Worm (Caenorhabditis elegans) whole organism, early embryonic: ENCODE data around the gene vab-9.

ENCODE experiments used
- ama-1 ChIP-seq: fragments of 150-350 bp; optimal IDR thresholded peaks from 2 replicates; lab custom pipeline; 2014
- ets-7 ChIP-seq: sonication (generic microtip); optimal IDR thresholded peaks from 2 replicates; lab custom pipeline; 2016; ENCODE audit warnings: missing genotype, missing genetic modification characterization, missing compliant biosample characterization
- flt-1 ChIP-seq: fragments of 200-800 bp; sonication (Bioruptor generic); IDR thresholded peaks from 2 replicates; pipeline ENCODE4 v1.3.6; 2022; ENCODE audit warnings: missing genetic modification characterization, missing compliant biosample characterization
- hmbx-1 ChIP-seq: sonication (generic microtip); optimal IDR thresholded peaks from 2 replicates; lab custom pipeline; 2016; ENCODE audit warnings: mild to moderate bottlenecking, missing genetic modification characterization, missing compliant biosample characterization
- tra-4 ChIP-seq: sonication (generic microtip); optimal IDR thresholded peaks from 2 replicates; lab custom pipeline; 2017; ENCODE audit warnings: missing genetic modification characterization, missing compliant biosample characterization

ce11 chrII:8642376-8642775 is 4.9 kb upstream of the vab-9 start:
- TF ChIP-seq ama-1 (lab: Kevin White, UChicago) = no peak
- no peak for TF ChIP-seq hmbx-1 (tag; lab: Kevin White, UChicago)
- TF ChIP-seq flt-1 (GFP tag; lab: Robert Waterston, UW) = no peak
- no peak for TF ChIP-seq tra-4 (tag; lab: Kevin White, UChicago)
- TF ChIP-seq ets-7 = no peak
